Fruit fly (Drosophila melanogaster): ENCODE results near the gene Sas10.

- no peak for TF ChIP-seq CTCF (optimal IDR thresholded peaks at IDR 0.05)
- TF ChIP-seq CG8478 (optimal IDR thresholded peaks at IDR 0.05) = no peak
Observed at dm6 chrX:5363116-5363515, 45.9 kb downstream of the Sas10 start.

Data from S2 (cell line).